Worm (Caenorhabditis elegans) whole organism, L3 larva: ENCODE results near the gene prp-9.

Source experiments
- R02D3.7 ChIP-seq: fragments of 150-350 bp; optimal IDR thresholded peaks from 2 replicates; lab custom pipeline; 2014; ENCODE audit warnings: missing biosample characterization, missing genetic modification characterization
- ZK546.5 ChIP-seq: sonication (generic microtip); optimal IDR thresholded peaks from 2 replicates; lab custom pipeline; 2017; ENCODE audit warnings: missing biosample characterization, missing genetic modification characterization
- ama-1 ChIP-seq: fragments of 150-350 bp; optimal IDR thresholded peaks from 2 replicates; lab custom pipeline; 2018
- ceh-16 ChIP-seq: sonication (generic microtip); optimal IDR thresholded peaks from 2 replicates; lab custom pipeline; 2017; ENCODE audit warnings: missing biosample characterization, missing genetic modification characterization
- ceh-28 ChIP-seq: fragments of 150-350 bp; optimal IDR thresholded peaks from 2 replicates; lab custom pipeline; 2014; ENCODE audit warnings: missing biosample characterization, missing genetic modification reagents, missing genetic modification characterization
- ceh-82 ChIP-seq: fragments of 150-350 bp; optimal IDR thresholded peaks from 2 replicates; lab custom pipeline; 2014; ENCODE audit warnings: missing biosample characterization, missing genetic modification characterization
- ceh-9 ChIP-seq: sonication (generic microtip); optimal IDR thresholded peaks from 2 replicates; lab custom pipeline; 2018; ENCODE audit warnings: missing biosample characterization, missing genetic modification characterization
- daf-12 ChIP-seq: fragments of 150-350 bp; optimal IDR thresholded peaks from 2 replicates; lab custom pipeline; 2014; ENCODE audit warnings: missing biosample characterization, missing genetic modification reagents, missing genetic modification characterization
- egl-5 ChIP-seq: fragments of 150-350 bp; optimal IDR thresholded peaks from 2 replicates; lab custom pipeline; 2017; ENCODE audit warnings: missing biosample characterization, missing genetic modification reagents, missing genetic modification characterization, inconsistent platforms
- elt-2 ChIP-seq: sonication (generic microtip); optimal IDR thresholded peaks from 2 replicates; lab custom pipeline; 2016; ENCODE audit warnings: missing genetic modification reagents, mild to moderate bottlenecking, missing genetic modification characterization, missing compliant biosample characterization
- elt-3 ChIP-seq, 3 experiments: fragments of 150-350 bp in 1 of 3; sonication (generic microtip) in 2 of 3; optimal IDR thresholded peaks; 2 replicates in 2 of 3; 4 replicates in 1 of 3; lab custom pipeline; 2014 to 2017; ENCODE audit warnings: missing biosample characterization in 3 of 3, missing genetic modification characterization in 3 of 3
- fkh-10 ChIP-seq: sonication (generic microtip); optimal IDR thresholded peaks from 2 replicates; lab custom pipeline; 2017; ENCODE audit warnings: missing biosample characterization, missing genetic modification reagents, missing genetic modification characterization
- fkh-2 ChIP-seq: fragments of 150-350 bp; optimal IDR thresholded peaks from 2 replicates; lab custom pipeline; 2014; ENCODE audit warnings: missing biosample characterization, missing genetic modification reagents, missing genetic modification characterization
- fos-1 ChIP-seq: fragments of 150-350 bp; optimal IDR thresholded peaks from 2 replicates; lab custom pipeline; 2014; ENCODE audit warnings: missing biosample characterization, missing genetic modification characterization
- hmg-11 ChIP-seq: sonication (generic microtip); optimal IDR thresholded peaks from 2 replicates; lab custom pipeline; 2016; ENCODE audit warnings: missing genetic modification characterization, missing compliant biosample characterization
- jun-1 ChIP-seq: fragments of 150-350 bp; optimal IDR thresholded peaks from 2 replicates; lab custom pipeline; 2014; ENCODE audit warnings: missing biosample characterization, missing genetic modification reagents, missing genetic modification characterization
- lin-15B ChIP-seq: fragments of 150-350 bp; optimal IDR thresholded peaks from 2 replicates; lab custom pipeline; 2014; ENCODE audit warnings: missing biosample characterization, missing genetic modification characterization
- lin-39 ChIP-seq: fragments of 150-350 bp; optimal IDR thresholded peaks from 2 replicates; lab custom pipeline; 2018; ENCODE audit warnings: missing biosample characterization, missing genetic modification reagents, missing genetic modification characterization
- mdl-1 ChIP-seq: fragments of 150-350 bp; optimal IDR thresholded peaks from 2 replicates; lab custom pipeline; 2014; ENCODE audit warnings: missing biosample characterization, missing genetic modification characterization
- mml-1 ChIP-seq: fragments of 150-350 bp; sonication (generic microtip); optimal IDR thresholded peaks from 3 replicates; lab custom pipeline; 2014; ENCODE audit warnings: missing biosample characterization, missing genetic modification characterization
- nfya-1 ChIP-seq: sonication (generic microtip); optimal IDR thresholded peaks from 2 replicates; lab custom pipeline; 2017; ENCODE audit warnings: missing genetic modification characterization, mild to moderate bottlenecking, missing compliant biosample characterization, antibody characterized with exemption, moderate library complexity; ENCODE audit not compliant: insufficient read depth
- nhr-23 ChIP-seq: fragments of 150-350 bp; optimal IDR thresholded peaks from 2 replicates; lab custom pipeline; 2014; ENCODE audit warnings: missing biosample characterization, missing genetic modification reagents, missing genetic modification characterization
- nhr-76 ChIP-seq: fragments of 150-350 bp; sonication (generic microtip); optimal IDR thresholded peaks from 5 replicates; lab custom pipeline; 2014; ENCODE audit warnings: missing biosample characterization, missing genetic modification characterization
- nhr-77 ChIP-seq: fragments of 150-350 bp; optimal IDR thresholded peaks from 2 replicates; lab custom pipeline; 2014; ENCODE audit warnings: missing biosample characterization, missing genetic modification characterization
- pha-4 ChIP-seq: fragments of 150-350 bp; optimal IDR thresholded peaks from 2 replicates; lab custom pipeline; 2014; ENCODE audit warnings: missing biosample characterization, missing genetic modification reagents, missing genetic modification characterization
- pqm-1 ChIP-seq: fragments of 150-350 bp; optimal IDR thresholded peaks from 2 replicates; lab custom pipeline; 2017; ENCODE audit warnings: missing biosample characterization, missing genetic modification characterization, inconsistent platforms
- snpc-4 ChIP-seq: fragments of 150-350 bp; optimal IDR thresholded peaks from 2 replicates; lab custom pipeline; 2014; ENCODE audit warnings: missing biosample characterization, missing genetic modification characterization
- unc-39 ChIP-seq: sonication (generic microtip); optimal IDR thresholded peaks from 4 replicates; lab custom pipeline; 2017; ENCODE audit warnings: missing biosample characterization, missing genetic modification characterization
- unc-62 ChIP-seq: fragments of 150-350 bp; sonication (generic microtip); optimal IDR thresholded peaks from 4 replicates; lab custom pipeline; 2014; ENCODE audit warnings: missing biosample characterization, missing genetic modification reagents, missing genetic modification characterization
- zag-1 ChIP-seq: fragments of 150-350 bp; optimal IDR thresholded peaks from 2 replicates; lab custom pipeline; 2014; ENCODE audit warnings: missing biosample characterization, missing genetic modification characterization

Gene prp-9

DNA sequence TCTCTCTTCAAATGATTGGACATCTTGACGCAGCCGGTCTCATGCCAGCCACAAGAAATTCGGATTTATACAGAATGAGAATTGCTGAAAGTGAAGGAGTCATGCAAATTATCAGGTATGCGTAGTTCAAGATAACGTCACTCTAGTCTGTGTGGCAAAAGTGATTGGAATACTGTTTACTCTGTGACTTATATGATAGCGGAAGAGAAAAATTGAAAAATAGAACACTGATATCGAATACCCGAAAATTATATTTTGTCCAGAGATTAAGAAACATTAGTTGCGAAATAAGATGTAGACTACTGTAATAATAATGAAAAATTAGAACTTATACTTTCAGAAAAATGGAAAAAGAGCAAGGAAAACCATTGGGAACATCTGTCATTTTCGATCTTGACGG is 9.7 kb downstream of the prp-9 start:
- TF ChIP-seq pqm-1 (tag; lab: Kevin White, UChicago) (peak; percentile 20), R02D3.7 (tag; lab: Kevin White, UChicago) (no peak), hmg-11 (tag; lab: Kevin White, UChicago) (no peak), mml-1 (no peak), egl-5 (tag; lab: Kevin White, UChicago) (no peak), lin-15B (tag; lab: Kevin White, UChicago) (no peak), ZK546.5 (no peak), elt-2 (tag; lab: Kevin White, UChicago) (peak; percentile 79), jun-1 (tag; lab: Kevin White, UChicago) (peak; percentile 51), nhr-77 (no peak), pha-4 (peak; percentile 35), fkh-2 (no peak), ceh-16 (tag; lab: Kevin White, UChicago) (no peak), ceh-28 (tag; lab: Kevin White, UChicago) (no peak)

ce11 chrII:8514729-8515128 is 10.5 kb downstream of the prp-9 start, which contains the start of gene ctg-2:
Gene ctg-2, plus strand, starts transcription at chrII:8515054.
- TF ChIP-seq mdl-1 (tag; lab: Kevin White, UChicago) (no peak), pqm-1 (tag; lab: Kevin White, UChicago) (peak; percentile 87), pha-4 (peak; percentile 43), ama-1 (lab: Kevin White, UChicago) (no peak), jun-1 (tag; lab: Kevin White, UChicago) (peak; percentile 32), elt-2 (tag; lab: Kevin White, UChicago) (peak; percentile 81)

ce11 chrII:8508956-8509355 is 16.2 kb downstream of the prp-9 start, which contains the start of gene T13H5.1:
Gene T13H5.1, minus strand, starts transcription at chrII:8509056.
- no peak for TF ChIP-seq ceh-16 (tag; lab: Kevin White, UChicago)
- TF ChIP-seq ceh-9 (tag; lab: Kevin White, UChicago): no peak
- TF ChIP-seq elt-3 (tag; optimal IDR thresholded peaks at IDR 0.05; lab: Kevin White, UChicago): no peak
- TF ChIP-seq nhr-77: no peak
- TF ChIP-seq nhr-23: no peak
- TF ChIP-seq snpc-4 (tag; lab: Kevin White, UChicago): no peak
- TF ChIP-seq R02D3.7 (tag; lab: Kevin White, UChicago): no peak
- TF ChIP-seq unc-62: no peak
- TF ChIP-seq mdl-1 (tag; lab: Kevin White, UChicago): no peak
- TF ChIP-seq jun-1 (tag; lab: Kevin White, UChicago): no peak
- TF ChIP-seq hmg-11 (tag; lab: Kevin White, UChicago): no peak
- TF ChIP-seq ceh-82 (tag; lab: Kevin White, UChicago): no peak
- TF ChIP-seq nhr-76 (tag; lab: Kevin White, UChicago): no peak
- TF ChIP-seq nfya-1 (tag; lab: Kevin White, UChicago): no peak
- no peak for TF ChIP-seq fkh-10 (GFP tag; lab: Kevin White, UChicago)
- TF ChIP-seq unc-39: no peak
- TF ChIP-seq egl-5 (tag; lab: Kevin White, UChicago): no peak
- TF ChIP-seq daf-12: no peak
- no peak for TF ChIP-seq fos-1 (tag; lab: Kevin White, UChicago)

- TF ChIP-seq unc-62 (no peak), nfya-1 (tag; lab: Kevin White, UChicago) (no peak), R02D3.7 (tag; lab: Kevin White, UChicago) (no peak), pha-4 (peak; percentile 21), pqm-1 (tag; lab: Kevin White, UChicago) (peak; percentile 55), fkh-10 (GFP tag; lab: Kevin White, UChicago) (no peak), elt-2 (tag; lab: Kevin White, UChicago) (peak; percentile 36)
These were observed 18.4 kb downstream of the prp-9 start for ce11 chrII:8506759-8507158.

- TF ChIP-seq zag-1 (tag; lab: Kevin White, UChicago) (no peak), elt-2 (tag; lab: Kevin White, UChicago) (peak; percentile 22), nfya-1 (tag; lab: Kevin White, UChicago) (peak; percentile 9), pqm-1 (tag; lab: Kevin White, UChicago) (peak; percentile 44)
These were observed 21.0 kb downstream of the prp-9 start for ce11 chrII:8504074-8504724.

ce11 chrII:8499021-8499420 is 26.2 kb downstream of the prp-9 start:
- TF ChIP-seq lin-39 (tag; lab: Kevin White, UChicago) (peak; percentile 18), ZK546.5 (no peak)
